Fruit fly (Drosophila melanogaster) whole organism, embryonic: ENCODE measurements around the gene CG32544.

ENCODE experiments used
- Antp ChIP-seq: fragments of 200-800 bp; sonication (Bioruptor generic); optimal IDR thresholded peaks from 3 replicates; lab custom pipeline; 2016; ENCODE audit warnings: missing biosample characterization, missing genetic modification characterization
- Awh ChIP-seq: fragments of 200-800 bp; sonication (Bioruptor generic); IDR thresholded peaks from 2 replicates; pipeline ENCODE4, ENCODE4 v1.3.6; 2022; ENCODE audit warnings: missing biosample characterization, missing genetic modification characterization
- Bgb ChIP-seq: fragments of 200-800 bp; sonication (Bioruptor generic); IDR thresholded peaks from 2 replicates; pipeline ENCODE4 v1.3.6; 2022; ENCODE audit warnings: missing biosample characterization, missing genetic modification characterization; ENCODE audit not compliant: partially characterized antibody
- Blimp-1 ChIP-seq: fragments of 200-800 bp; sonication (Bioruptor generic); optimal IDR thresholded peaks from 3 replicates; lab custom pipeline; 2018; ENCODE audit warnings: missing biosample characterization, missing genetic modification characterization, mild to moderate bottlenecking, moderate library complexity, missing genetic modification reagents
- CG10366 ChIP-seq: fragments of 200-800 bp; sonication (Bioruptor generic); IDR thresholded peaks from 2 replicates; pipeline ENCODE4 v1.3.6; 2022; ENCODE audit warnings: missing biosample characterization, missing genetic modification characterization
- CG10431 ChIP-seq: fragments of 200-800 bp; sonication (Bioruptor generic); optimal IDR thresholded peaks from 3 replicates; lab custom pipeline; 2018; ENCODE audit warnings: missing biosample characterization, mild to moderate bottlenecking, missing genetic modification characterization
- CG10979 ChIP-seq: fragments of 200-800 bp; sonication (Bioruptor generic); optimal IDR thresholded peaks from 2 replicates; lab custom pipeline; 2018; ENCODE audit warnings: missing biosample characterization, mild to moderate bottlenecking, missing genetic modification characterization, moderate library complexity
- CG12071 ChIP-seq: fragments of 200-800 bp; sonication (Bioruptor generic); optimal IDR thresholded peaks from 3 replicates; lab custom pipeline; 2018; ENCODE audit warnings: missing biosample characterization, mild to moderate bottlenecking, missing genetic modification characterization
- CG1529 ChIP-seq: fragments of 200-800 bp; sonication (Bioruptor generic); optimal IDR thresholded peaks from 3 replicates; lab custom pipeline; 2018; ENCODE audit warnings: missing biosample characterization, missing genetic modification characterization
- CG16779 ChIP-seq: fragments of 200-800 bp; sonication (Bioruptor generic); IDR thresholded peaks from 2 replicates; pipeline ENCODE4 v1.3.6; 2022; ENCODE audit warnings: missing biosample characterization, missing genetic modification characterization
- CG16863 ChIP-seq: fragments of 200-800 bp; sonication (Bioruptor generic); optimal IDR thresholded peaks from 3 replicates; lab custom pipeline; 2016; ENCODE audit warnings: missing biosample characterization, missing genetic modification characterization
- CG17385 ChIP-seq: fragments of 200-800 bp; sonication (Bioruptor generic); optimal IDR thresholded peaks from 3 replicates; lab custom pipeline; 2018; ENCODE audit warnings: missing biosample characterization, mild to moderate bottlenecking, missing genetic modification characterization
- CG2712 ChIP-seq: fragments of 200-800 bp; optimal IDR thresholded peaks from 3 replicates; lab custom pipeline; 2019; ENCODE audit warnings: missing biosample characterization, mild to moderate bottlenecking, missing genetic modification characterization, moderate library complexity
- CG32767 ChIP-seq: fragments of 200-800 bp; sonication (Bioruptor generic); IDR thresholded peaks from 2 replicates; pipeline ENCODE4 v1.3.6; 2022; ENCODE audit warnings: missing biosample characterization, missing genetic modification characterization
- CG4328 ChIP-seq: fragments of 200-800 bp; sonication (Bioruptor generic); optimal IDR thresholded peaks from 3 replicates; lab custom pipeline; 2017; ENCODE audit warnings: missing biosample characterization, missing genetic modification reagents, missing genetic modification characterization
- CG6272 ChIP-seq: fragments of 200-800 bp; sonication (Bioruptor generic); IDR thresholded peaks from 2 replicates; pipeline ENCODE4 v1.3.6; 2022; ENCODE audit warnings: missing biosample characterization, missing genetic modification characterization
- CG6765 ChIP-seq: fragments of 200-800 bp; sonication (Bioruptor generic); optimal IDR thresholded peaks from 3 replicates; lab custom pipeline; 2017; ENCODE audit warnings: missing biosample characterization, mild to moderate bottlenecking, missing genetic modification characterization
- CG7271 ChIP-seq: fragments of 200-800 bp; sonication (Bioruptor generic); optimal IDR thresholded peaks from 2 replicates; lab custom pipeline; 2018; ENCODE audit warnings: missing biosample characterization, mild to moderate bottlenecking, missing genetic modification characterization, moderate library complexity
- CG9797 ChIP-seq: fragments of 200-800 bp; sonication (Bioruptor generic); optimal IDR thresholded peaks from 3 replicates; lab custom pipeline; 2018; ENCODE audit warnings: missing biosample characterization, mild to moderate bottlenecking, missing genetic modification characterization
- Dll ChIP-seq: fragments of 200-800 bp; sonication (Bioruptor generic); IDR thresholded peaks from 4 replicates; pipeline ENCODE4 v1.3.6; 2022; ENCODE audit warnings: missing biosample characterization, missing genetic modification characterization; ENCODE audit not compliant: partially characterized antibody
- E2f2 ChIP-seq: fragments of 200-800 bp; sonication (Bioruptor generic); IDR thresholded peaks from 2 replicates; pipeline ENCODE4 v1.3.6; 2022; ENCODE audit warnings: missing biosample characterization, missing genetic modification characterization
- MTF-1 ChIP-seq: fragments of 200-800 bp; sonication (Bioruptor generic); optimal IDR thresholded peaks from 2 replicates; lab custom pipeline; 2018; ENCODE audit warnings: missing biosample characterization, mild to moderate bottlenecking, missing genetic modification characterization, borderline replicate concordance
- Med ChIP-seq: fragments of 200-800 bp; sonication (Bioruptor generic); peaks from one replicate; lab custom pipeline; 2016; ENCODE audit warnings: missing biosample characterization, missing genetic modification characterization, mild to moderate bottlenecking, inconsistent platforms, moderate library complexity
- Oaz ChIP-seq: fragments of 200-800 bp; sonication (Bioruptor generic); IDR thresholded peaks from 2 replicates; pipeline ENCODE4 v1.3.6; 2022; ENCODE audit warnings: missing biosample characterization, missing genetic modification characterization
- Scr ChIP-seq: fragments of 200-800 bp; sonication (Bioruptor generic); IDR thresholded peaks from 2 replicates; pipeline ENCODE4 v1.3.6; 2022; ENCODE audit warnings: missing biosample characterization, missing genetic modification characterization; ENCODE audit not compliant: partially characterized antibody
- Trl ChIP-seq, 3 experiments: fragments of >200 bp in 2 of 3; fragments of 200-800 bp in 1 of 3; sonication (Bioruptor generic) in 1 of 3; optimal IDR thresholded peaks; 2 replicates in 1 of 3; 3 replicates in 2 of 3; lab custom pipeline; 2016 to 2017; ENCODE audit warnings: missing biosample characterization in 1 of 3, missing genetic modification characterization in 1 of 3
- cas ChIP-seq: fragments of 200-800 bp; sonication (Bioruptor generic); IDR thresholded peaks from 2 replicates; pipeline ENCODE4 v1.3.6; 2022; ENCODE audit warnings: missing biosample characterization, missing genetic modification characterization
- cato ChIP-seq: fragments of 200-800 bp; sonication (Bioruptor generic); optimal IDR thresholded peaks from 2 replicates; lab custom pipeline; 2016; ENCODE audit warnings: missing biosample characterization, missing genetic modification characterization, borderline replicate concordance
- chif ChIP-seq, 2 experiments: fragments of 200-800 bp; sonication (Bioruptor generic); optimal IDR thresholded peaks; 3 replicates each; lab custom pipeline; 2016; ENCODE audit warnings: missing biosample characterization in 2 of 2, missing genetic modification characterization in 2 of 2
- chinmo ChIP-seq: fragments of 200-800 bp; sonication (Bioruptor generic); IDR thresholded peaks from 4 replicates; pipeline ENCODE4 v1.3.6; 2022; ENCODE audit warnings: missing biosample characterization, missing genetic modification characterization; ENCODE audit not compliant: partially characterized antibody
- dmrt99B ChIP-seq: fragments of 200-800 bp; sonication (Bioruptor generic); optimal IDR thresholded peaks from 2 replicates; lab custom pipeline; 2018; ENCODE audit warnings: missing biosample characterization, mild to moderate bottlenecking, missing genetic modification characterization, moderate library complexity
- gem ChIP-seq: fragments of 200-800 bp; sonication (Bioruptor generic); optimal IDR thresholded peaks from 2 replicates; lab custom pipeline; 2019; ENCODE audit warnings: missing biosample characterization, mild to moderate bottlenecking, missing genetic modification characterization, moderate library complexity
- grau ChIP-seq: fragments of 200-800 bp; optimal IDR thresholded peaks from 3 replicates; lab custom pipeline; 2019; ENCODE audit warnings: missing biosample characterization, mild to moderate bottlenecking, missing genetic modification characterization, moderate library complexity
- hbn ChIP-seq: fragments of 200-800 bp; sonication (Bioruptor generic); IDR thresholded peaks from 2 replicates; pipeline ENCODE4 v1.3.6; 2022; ENCODE audit warnings: missing biosample characterization, missing genetic modification characterization; ENCODE audit not compliant: partially characterized antibody
- lov ChIP-seq, 2 experiments: fragments of 200-800 bp in 1 of 2; fragments of >200 bp in 1 of 2; sonication (Bioruptor generic) in 1 of 2; IDR thresholded peaks in 1 of 2; optimal IDR thresholded peaks in 1 of 2; 2 replicates in 1 of 2; 3 replicates in 1 of 2; pipeline versions ENCODE4 v1.3.6 to Lab custom; 2017 to 2022; ENCODE audit warnings: missing biosample characterization in 1 of 2, missing genetic modification characterization in 1 of 2
- onecut ChIP-seq: fragments of 200-800 bp; sonication (Bioruptor generic); IDR thresholded peaks from 2 replicates; pipeline ENCODE4 v1.3.6; 2022; ENCODE audit warnings: missing biosample characterization, missing genetic modification characterization
- p53 ChIP-seq: fragments of 200-800 bp; sonication (Bioruptor generic); optimal IDR thresholded peaks from 2 replicates; lab custom pipeline; 2016; ENCODE audit warnings: missing biosample characterization, missing genetic modification characterization
- pan ChIP-seq, 4 experiments: fragments of >200 bp in 3 of 4; fragments of 200-800 bp in 1 of 4; sonication (Bioruptor generic) in 1 of 4; optimal IDR thresholded peaks in 3 of 4; IDR thresholded peaks in 1 of 4; 2 replicates each; pipeline versions ENCODE4 v1.3.6 to Lab custom; 2017 to 2022; ENCODE audit warnings: missing biosample characterization in 2 of 4, missing genetic modification characterization in 2 of 4, mixed read lengths in 1 of 4
- pb ChIP-seq: fragments of 200-800 bp; sonication (Bioruptor generic); optimal IDR thresholded peaks from 3 replicates; lab custom pipeline; 2016; ENCODE audit warnings: missing biosample characterization, missing genetic modification characterization
- pho ChIP-seq: fragments of 200-800 bp; sonication (Bioruptor generic); optimal IDR thresholded peaks from 2 replicates; lab custom pipeline; 2016; ENCODE audit warnings: missing biosample characterization, missing genetic modification characterization
- phol ChIP-seq: fragments of 200-800 bp; sonication (Bioruptor generic); optimal IDR thresholded peaks from 3 replicates; lab custom pipeline; 2018; ENCODE audit warnings: missing biosample characterization, mild to moderate bottlenecking, missing genetic modification characterization, moderate library complexity
- sens ChIP-seq: fragments of 200-800 bp; sonication (Bioruptor generic); peaks from one replicate; lab custom pipeline; 2016; ENCODE audit warnings: missing biosample characterization, missing genetic modification characterization
- slou ChIP-seq: fragments of 200-800 bp; sonication (Bioruptor generic); optimal IDR thresholded peaks from 3 replicates; lab custom pipeline; 2016; ENCODE audit warnings: missing biosample characterization, missing genetic modification characterization
- sug ChIP-seq: fragments of 200-800 bp; optimal IDR thresholded peaks from 2 replicates; lab custom pipeline; 2019; ENCODE audit warnings: missing biosample characterization, mild to moderate bottlenecking, missing genetic modification characterization, moderate library complexity
- tna ChIP-seq: fragments of 200-800 bp; sonication (Bioruptor generic); IDR thresholded peaks from 2 replicates; pipeline ENCODE4 v1.3.6; 2022; ENCODE audit warnings: missing biosample characterization, missing genetic modification characterization; ENCODE audit not compliant: partially characterized antibody
- trem ChIP-seq: fragments of 200-800 bp; optimal IDR thresholded peaks from 3 replicates; lab custom pipeline; 2019; ENCODE audit warnings: missing biosample characterization, mild to moderate bottlenecking, missing genetic modification characterization, moderate library complexity

Gene CG32544

DNA sequence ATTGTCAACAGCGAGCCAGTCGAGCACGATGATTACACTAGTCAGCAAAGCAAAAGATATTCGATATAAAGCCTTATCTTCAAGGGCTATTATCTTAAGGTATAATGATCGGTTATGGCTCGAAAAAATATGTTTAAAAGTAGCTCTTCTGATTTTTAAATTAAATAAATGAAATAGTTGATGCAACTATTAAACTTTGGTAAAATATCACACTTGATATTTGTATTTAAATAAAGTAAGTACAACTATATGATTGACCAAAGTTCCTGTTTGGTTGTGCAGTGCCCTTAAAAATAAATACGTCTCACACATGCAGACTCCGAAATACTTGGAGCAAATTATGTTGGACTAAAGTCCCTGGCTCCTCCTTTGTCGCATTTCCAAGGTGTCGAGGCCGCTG, 37.8 kb downstream of the CG32544 start:
- TF ChIP-seq Blimp-1, result peak; percentile 5
- no peak for TF ChIP-seq dmrt99B (tag; lab: Kevin White, UChicago)
- TF ChIP-seq sens (GFP tag; lab: Kevin White, UChicago), result peak; percentile 52
- TF ChIP-seq grau (tag; lab: Kevin White, UChicago), result peak; percentile 6
- TF ChIP-seq Med (GFP tag; lab: Kevin White, UChicago), result peak; percentile 2
- TF ChIP-seq CG4328, result no peak
- peak; percentile 17 for TF ChIP-seq CG10979 (tag; lab: Kevin White, UChicago)
- TF ChIP-seq gem (tag; lab: Kevin White, UChicago), result peak; percentile 16
- TF ChIP-seq CG2712, result peak; percentile 15
- TF ChIP-seq, all 482 proteins: peak for 7

DNA sequence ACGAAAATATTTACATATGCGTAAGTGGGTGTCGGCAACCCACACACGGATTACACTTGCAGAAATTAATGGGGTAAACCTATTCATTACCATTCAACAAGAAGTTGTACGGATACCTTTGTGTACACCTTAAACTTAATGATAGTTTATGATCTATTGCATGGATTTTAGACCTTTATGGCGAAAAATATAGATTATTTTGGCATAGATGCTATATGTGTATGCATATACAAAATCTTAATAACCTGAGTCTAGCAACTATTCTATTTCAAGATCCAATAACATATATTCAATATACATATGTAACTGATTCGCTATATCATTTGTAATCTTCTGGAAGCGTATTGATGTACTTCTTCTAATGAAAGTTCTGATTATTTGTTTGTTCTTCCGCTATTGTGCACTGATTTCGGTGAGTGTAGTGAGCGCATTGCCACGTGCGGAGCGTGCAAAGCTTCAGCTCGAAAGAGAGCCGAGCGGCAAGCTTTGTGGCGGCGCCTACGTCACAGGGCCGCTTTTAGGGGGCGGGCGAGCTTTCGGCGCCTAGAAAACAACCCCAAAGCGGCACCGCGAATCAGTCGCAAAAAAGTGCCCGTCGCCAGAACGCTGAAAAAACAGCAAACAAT, 39.9 kb downstream of the CG32544 start, which contains the start of gene CG7378:
CG7378 (plus strand) TSS at position 576 of the 626 bp plus-strand sequence.
- TF ChIP-seq phol (tag; lab: Kevin White, UChicago) (peak; percentile 14), CG16779 (no peak), CG10431 (GFP tag; lab: Kevin White, UChicago) (no peak), Trl (optimal IDR thresholded peaks at IDR 0.05; lab: Kevin White, UChicago) (peak; percentile 1 to 13), Trl (GFP tag; optimal IDR thresholded peaks at IDR 0.05; lab: Kevin White, UChicago) (peak; percentile 48), chif (GFP tag; optimal IDR thresholded peaks at IDR 0.05; lab: Kevin White, UChicago) (no peak), CG10366 (GFP tag; lab: Robert Waterston, UW) (no peak), trem (tag; lab: Kevin White, UChicago) (no peak), Oaz (GFP tag; lab: Robert Waterston, UW) (no peak), CG6272 (GFP tag; lab: Robert Waterston, UW) (no peak), CG12071 (GFP tag; lab: Kevin White, UChicago) (no peak), CG7271 (no peak), cas (GFP tag; lab: Robert Waterston, UW) (no peak), sug (tag; lab: Kevin White, UChicago) (peak; percentile 69), pb (GFP tag; lab: Kevin White, UChicago) (peak; percentile 8), Antp (peak; percentile 22), chinmo (GFP tag; lab: Robert Waterston, UW) (0 out of 4 replicates have a peak, but pooled peaks have one; percentile 6), p53 (GFP tag; lab: Kevin White, UChicago) (no peak), CG16863 (GFP tag; lab: Kevin White, UChicago) (no peak), tna (no peak), E2f2 (GFP tag; lab: Robert Waterston, UW) (0 out of 2 replicates have a peak, but pooled peaks have one; percentile 7), CG17385 (peak; percentile 8), CG32767 (no peak), hbn (GFP tag; lab: Robert Waterston, UW) (no peak), slou (no peak), Scr (GFP tag; lab: Robert Waterston, UW) (no peak), Bgb (GFP tag; lab: Robert Waterston, UW) (no peak), CG6765 (GFP tag; lab: Kevin White, UChicago) (peak; percentile 26), cato (GFP tag; lab: Kevin White, UChicago) (no peak), CG9797 (no peak), onecut (no peak), pho (GFP tag; lab: Kevin White, UChicago) (no peak), Awh (GFP tag; lab: Robert Waterston, UW) (no peak), Dll (GFP tag; lab: Robert Waterston, UW) (no peak), lov (optimal IDR thresholded peaks at IDR 0.05; lab: Kevin White, UChicago) (no peak), lov (GFP tag; IDR thresholded peaks at IDR 0.05; lab: Robert Waterston, UW) (no peak), dmrt99B (tag; lab: Kevin White, UChicago) (peak; percentile 56), CG1529 (GFP tag; lab: Kevin White, UChicago) (no peak), MTF-1 (GFP tag; lab: Kevin White, UChicago) (no peak), pan (optimal IDR thresholded peaks at IDR 0.05; lab: Kevin White, UChicago) (no peak), pan (GFP tag; optimal IDR thresholded peaks at IDR 0.05 in 1 of 2, IDR thresholded peaks at IDR 0.05 in 1 of 2) (no peak)
